Worm (Caenorhabditis elegans): ENCODE results near the gene F43C1.7.

Gene F43C1.7

ce11 chrIII:4265892-4266291 lies 23.5 kb upstream of the F43C1.7 start:
- TF ChIP-seq efl-1 (optimal IDR thresholded peaks at IDR 0.05) (no peak), efl-1 (GFP tag; optimal IDR thresholded peaks at IDR 0.05 in 1 of 2) (peak in 1 of 2 experiments; percentile 70), ama-1 (optimal IDR thresholded peaks at IDR 0.05) (no peak), lin-14 (GFP tag; optimal IDR thresholded peaks at IDR 0.05) (no peak), xbp-1 (tag; optimal IDR thresholded peaks at IDR 0.05) (no peak), C34B4.2 (tag; optimal IDR thresholded peaks at IDR 0.05) (no peak), dsc-1 (tag; optimal IDR thresholded peaks at IDR 0.05) (no peak), fkh-4 (tag; optimal IDR thresholded peaks at IDR 0.05; ENCODE audit: borderline replicate concordance) (no peak)

- no peak for TF ChIP-seq elt-2 (tag; optimal IDR thresholded peaks at IDR 0.05)
- TF ChIP-seq unc-130 (tag; optimal IDR thresholded peaks at IDR 0.05), result no peak
- no peak for TF ChIP-seq ceh-90 (tag; optimal IDR thresholded peaks at IDR 0.05)
- no peak for TF ChIP-seq sptf-1 (tag; optimal IDR thresholded peaks at IDR 0.05)
- TF ChIP-seq nhr-85 (tag), result no peak
- no peak for TF ChIP-seq pax-3 (tag; optimal IDR thresholded peaks at IDR 0.05)
- TF ChIP-seq unc-98 (GFP tag; IDR thresholded peaks at IDR 0.05), result no peak
- TF ChIP-seq nhr-19 (GFP tag; conservative IDR thresholded peaks at IDR 0.05), result no peak
- TF ChIP-seq vab-15 (tag; optimal IDR thresholded peaks at IDR 0.05), result no peak
- TF ChIP-seq nhr-90 (tag; optimal IDR thresholded peaks at IDR 0.05; ENCODE audit: poor library complexity), result no peak
- no peak for TF ChIP-seq pag-3 (tag; optimal IDR thresholded peaks at IDR 0.05; ENCODE audit: borderline replicate concordance, insufficient read depth)
- TF ChIP-seq ceh-63 (GFP tag; optimal IDR thresholded peaks at IDR 0.05), result no peak
- TF ChIP-seq nhr-76 (tag; optimal IDR thresholded peaks at IDR 0.05), result no peak
- TF ChIP-seq lin-39 (tag; optimal IDR thresholded peaks at IDR 0.05), result no peak
- no peak for TF ChIP-seq grh-1 (GFP tag; IDR thresholded peaks at IDR 0.05)
- TF ChIP-seq mep-1 (tag; optimal IDR thresholded peaks at IDR 0.05), result no peak
- no peak for TF ChIP-seq rnt-1 (tag; optimal IDR thresholded peaks at IDR 0.05)
- TF ChIP-seq efl-1 (optimal IDR thresholded peaks at IDR 0.05), result no peak
- TF ChIP-seq efl-1 (GFP tag; optimal IDR thresholded peaks at IDR 0.05 in 1 of 2), result no peak
- no peak for TF ChIP-seq lir-3 (tag; optimal IDR thresholded peaks at IDR 0.05; ENCODE audit: poor library complexity)
- TF ChIP-seq ztf-4 (tag; optimal IDR thresholded peaks at IDR 0.05), result no peak
Observed at ce11 chrIII:4263048-4263447, 20.7 kb upstream of the F43C1.7 start, which contains the start of gene T08A11.1. Gene T08A11.1 (minus strand): TSS chrIII:4263148.

ce11 chrIII:4257896-4258295 lies 15.5 kb upstream of the F43C1.7 start:
- no peak for TF ChIP-seq unc-98 (GFP tag; IDR thresholded peaks at IDR 0.05)
- TF ChIP-seq nhr-12 (tag; optimal IDR thresholded peaks at IDR 0.05), result no peak
- no peak for TF ChIP-seq fkh-4 (tag; optimal IDR thresholded peaks at IDR 0.05; ENCODE audit: borderline replicate concordance)
- TF ChIP-seq sup-37 (GFP tag; optimal IDR thresholded peaks at IDR 0.05), result no peak
- no peak for TF ChIP-seq mdl-1 (tag; optimal IDR thresholded peaks at IDR 0.05)
- TF ChIP-seq aha-1 (tag; optimal IDR thresholded peaks at IDR 0.05), result no peak
- TF ChIP-seq hlh-17 (GFP tag; optimal IDR thresholded peaks at IDR 0.05; ENCODE audit: borderline replicate concordance), result no peak
- no peak for TF ChIP-seq fkh-8 (tag; optimal IDR thresholded peaks at IDR 0.05)
- TF ChIP-seq lin-15B (tag; optimal IDR thresholded peaks at IDR 0.05), result no peak
- no peak for TF ChIP-seq lir-3 (tag; optimal IDR thresholded peaks at IDR 0.05; ENCODE audit: poor library complexity)
- no peak for TF ChIP-seq lin-13 (GFP tag; optimal IDR thresholded peaks at IDR 0.05)
- TF ChIP-seq pag-3 (tag; optimal IDR thresholded peaks at IDR 0.05; ENCODE audit: borderline replicate concordance, insufficient read depth), result no peak
- TF ChIP-seq nhr-11 (tag; optimal IDR thresholded peaks at IDR 0.05), result no peak
- TF ChIP-seq tbx-2 (tag; optimal IDR thresholded peaks at IDR 0.05), result no peak
- no peak for TF ChIP-seq rnt-1 (tag; optimal IDR thresholded peaks at IDR 0.05)
- TF ChIP-seq dsc-1 (tag; optimal IDR thresholded peaks at IDR 0.05), result no peak

- TF ChIP-seq tbx-2 (tag; optimal IDR thresholded peaks at IDR 0.05) (no peak), isw-1 (GFP tag; IDR thresholded peaks at IDR 0.05) (no peak), nhr-28 (tag; optimal IDR thresholded peaks at IDR 0.05) (no peak), ceh-82 (tag; optimal IDR thresholded peaks at IDR 0.05) (no peak), egl-27 (tag; optimal IDR thresholded peaks at IDR 0.05) (no peak), swsn-7 (tag; optimal IDR thresholded peaks at IDR 0.05) (no peak), zip-4 (GFP tag; optimal IDR thresholded peaks at IDR 0.05) (no peak), unc-130 (tag; optimal IDR thresholded peaks at IDR 0.05) (no peak), ceh-90 (tag; optimal IDR thresholded peaks at IDR 0.05) (no peak), zag-1 (tag; optimal IDR thresholded peaks at IDR 0.05) (no peak), ama-1 (optimal IDR thresholded peaks at IDR 0.05) (no peak), lin-35 (GFP tag; optimal IDR thresholded peaks at IDR 0.05) (no peak), nhr-77 (tag; optimal IDR thresholded peaks at IDR 0.05) (no peak)
Observed at ce11 chrIII:4247571-4247970, 5.2 kb upstream of the F43C1.7 start, which contains the start of gene Y44F5A.1. Gene Y44F5A.1 (minus strand): TSS chrIII:4247671.
